Worm (Caenorhabditis elegans) whole organism, L3 larva: Measurements from ENCODE around the gene nas-15.

Experiments used
- R02D3.7 ChIP-seq: fragments of 150-350 bp; optimal IDR thresholded peaks from 2 replicates; lab custom pipeline; 2014; ENCODE audit warnings: missing biosample characterization, missing genetic modification characterization
- ZK546.5 ChIP-seq: sonication (generic microtip); optimal IDR thresholded peaks from 2 replicates; lab custom pipeline; 2017; ENCODE audit warnings: missing biosample characterization, missing genetic modification characterization
- aly-2 ChIP-seq: fragments of 150-350 bp; optimal IDR thresholded peaks from 2 replicates; lab custom pipeline; 2014; ENCODE audit warnings: missing biosample characterization, missing genetic modification characterization
- ama-1 ChIP-seq: fragments of 150-350 bp; optimal IDR thresholded peaks from 2 replicates; lab custom pipeline; 2018
- ceh-16 ChIP-seq: sonication (generic microtip); optimal IDR thresholded peaks from 2 replicates; lab custom pipeline; 2017; ENCODE audit warnings: missing biosample characterization, missing genetic modification characterization
- ceh-82 ChIP-seq: fragments of 150-350 bp; optimal IDR thresholded peaks from 2 replicates; lab custom pipeline; 2014; ENCODE audit warnings: missing biosample characterization, missing genetic modification characterization
- ceh-9 ChIP-seq: sonication (generic microtip); optimal IDR thresholded peaks from 2 replicates; lab custom pipeline; 2018; ENCODE audit warnings: missing biosample characterization, missing genetic modification characterization
- daf-12 ChIP-seq: fragments of 150-350 bp; optimal IDR thresholded peaks from 2 replicates; lab custom pipeline; 2014; ENCODE audit warnings: missing biosample characterization, missing genetic modification reagents, missing genetic modification characterization
- egl-27 ChIP-seq: sonication (generic microtip); optimal IDR thresholded peaks from 4 replicates; lab custom pipeline; 2017; ENCODE audit warnings: missing biosample characterization, missing genetic modification reagents, missing genetic modification characterization
- egl-5 ChIP-seq: fragments of 150-350 bp; optimal IDR thresholded peaks from 2 replicates; lab custom pipeline; 2017; ENCODE audit warnings: missing biosample characterization, missing genetic modification reagents, missing genetic modification characterization, inconsistent platforms
- elt-1 ChIP-seq: fragments of 150-350 bp; optimal IDR thresholded peaks from 2 replicates; lab custom pipeline; 2014; ENCODE audit warnings: missing biosample characterization, missing genetic modification characterization
- elt-2 ChIP-seq: sonication (generic microtip); optimal IDR thresholded peaks from 2 replicates; lab custom pipeline; 2016; ENCODE audit warnings: missing genetic modification reagents, mild to moderate bottlenecking, missing genetic modification characterization, missing compliant biosample characterization
- elt-3 ChIP-seq, 3 experiments: fragments of 150-350 bp in 1 of 3; sonication (generic microtip) in 2 of 3; optimal IDR thresholded peaks; 2 replicates in 2 of 3; 4 replicates in 1 of 3; lab custom pipeline; 2014 to 2017; ENCODE audit warnings: missing biosample characterization in 3 of 3, missing genetic modification characterization in 3 of 3
- fkh-10 ChIP-seq: sonication (generic microtip); optimal IDR thresholded peaks from 2 replicates; lab custom pipeline; 2017; ENCODE audit warnings: missing biosample characterization, missing genetic modification reagents, missing genetic modification characterization
- fkh-2 ChIP-seq: fragments of 150-350 bp; optimal IDR thresholded peaks from 2 replicates; lab custom pipeline; 2014; ENCODE audit warnings: missing biosample characterization, missing genetic modification reagents, missing genetic modification characterization
- lin-15B ChIP-seq: fragments of 150-350 bp; optimal IDR thresholded peaks from 2 replicates; lab custom pipeline; 2014; ENCODE audit warnings: missing biosample characterization, missing genetic modification characterization
- lsy-12 ChIP-seq: sonication (generic microtip); optimal IDR thresholded peaks from 2 replicates; lab custom pipeline; 2016; ENCODE audit warnings: mild to moderate bottlenecking, missing genetic modification characterization, missing compliant biosample characterization
- mdl-1 ChIP-seq: fragments of 150-350 bp; optimal IDR thresholded peaks from 2 replicates; lab custom pipeline; 2014; ENCODE audit warnings: missing biosample characterization, missing genetic modification characterization
- mml-1 ChIP-seq: fragments of 150-350 bp; sonication (generic microtip); optimal IDR thresholded peaks from 3 replicates; lab custom pipeline; 2014; ENCODE audit warnings: missing biosample characterization, missing genetic modification characterization
- nhr-11 ChIP-seq: fragments of 150-350 bp; optimal IDR thresholded peaks from 2 replicates; lab custom pipeline; 2014; ENCODE audit warnings: missing biosample characterization, missing genetic modification characterization
- nhr-12 ChIP-seq: fragments of 150-350 bp; optimal IDR thresholded peaks from 2 replicates; lab custom pipeline; 2014; ENCODE audit warnings: missing biosample characterization, missing genetic modification characterization
- nhr-23 ChIP-seq: fragments of 150-350 bp; optimal IDR thresholded peaks from 2 replicates; lab custom pipeline; 2014; ENCODE audit warnings: missing biosample characterization, missing genetic modification reagents, missing genetic modification characterization
- nhr-25 ChIP-seq: sonication (generic microtip); optimal IDR thresholded peaks from 2 replicates; lab custom pipeline; 2017; ENCODE audit warnings: missing biosample characterization, missing genetic modification characterization
- nhr-28 ChIP-seq: fragments of 150-350 bp; optimal IDR thresholded peaks from 2 replicates; lab custom pipeline; 2014; ENCODE audit warnings: missing biosample characterization, missing genetic modification characterization
- nhr-67 ChIP-seq: fragments of 150-350 bp; optimal IDR thresholded peaks from 2 replicates; lab custom pipeline; 2014; ENCODE audit warnings: missing biosample characterization, missing genetic modification characterization
- pha-4 ChIP-seq: fragments of 150-350 bp; optimal IDR thresholded peaks from 2 replicates; lab custom pipeline; 2014; ENCODE audit warnings: missing biosample characterization, missing genetic modification reagents, missing genetic modification characterization
- sea-2 ChIP-seq: fragments of 150-350 bp; sonication (generic microtip); optimal IDR thresholded peaks from 4 replicates; lab custom pipeline; 2014; ENCODE audit warnings: missing biosample characterization, missing genetic modification reagents, missing genetic modification characterization
- skn-1 ChIP-seq: fragments of 150-350 bp; optimal IDR thresholded peaks from 2 replicates; lab custom pipeline; 2014; ENCODE audit warnings: missing biosample characterization, missing genetic modification characterization
- snpc-4 ChIP-seq: fragments of 150-350 bp; optimal IDR thresholded peaks from 2 replicates; lab custom pipeline; 2014; ENCODE audit warnings: missing biosample characterization, missing genetic modification characterization
- tbx-2 ChIP-seq: sonication (generic microtip); optimal IDR thresholded peaks from 2 replicates; lab custom pipeline; 2016; ENCODE audit warnings: mild to moderate bottlenecking, missing genetic modification characterization, missing compliant biosample characterization
- unc-62 ChIP-seq: fragments of 150-350 bp; sonication (generic microtip); optimal IDR thresholded peaks from 4 replicates; lab custom pipeline; 2014; ENCODE audit warnings: missing biosample characterization, missing genetic modification reagents, missing genetic modification characterization
- ztf-11 ChIP-seq: fragments of 150-350 bp; optimal IDR thresholded peaks from 2 replicates; lab custom pipeline; 2014; ENCODE audit warnings: missing biosample characterization, missing genetic modification characterization
- ztf-4 ChIP-seq: fragments of 150-350 bp; optimal IDR thresholded peaks from 2 replicates; lab custom pipeline; 2014; ENCODE audit warnings: missing biosample characterization, missing genetic modification characterization

Gene nas-15

DNA sequence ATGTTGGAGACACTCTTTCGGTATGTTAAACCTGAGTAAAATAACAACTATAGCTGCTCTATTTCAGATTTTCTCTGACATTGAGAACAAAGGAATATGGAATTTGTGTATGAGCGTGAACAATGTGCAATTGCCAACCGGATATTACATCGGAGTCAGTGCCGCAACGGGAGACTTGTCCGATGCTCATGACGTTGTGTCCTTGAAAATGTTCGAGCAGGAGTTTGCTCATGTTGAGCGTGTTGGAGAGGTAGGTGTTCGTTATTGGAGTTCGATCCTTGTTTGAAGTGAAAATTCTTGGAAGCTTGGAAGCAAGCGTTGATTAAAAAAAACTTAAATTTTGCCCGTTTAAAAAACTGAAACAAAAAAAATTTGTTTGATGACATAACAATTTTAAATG is 8.0 kb upstream of the nas-15 start:
- no peak for TF ChIP-seq aly-2 (tag; lab: Kevin White, UChicago)
- TF ChIP-seq pha-4 (tag; lab: Kevin White, UChicago), result no peak
- TF ChIP-seq, all 47 proteins: peak for 0

DNA sequence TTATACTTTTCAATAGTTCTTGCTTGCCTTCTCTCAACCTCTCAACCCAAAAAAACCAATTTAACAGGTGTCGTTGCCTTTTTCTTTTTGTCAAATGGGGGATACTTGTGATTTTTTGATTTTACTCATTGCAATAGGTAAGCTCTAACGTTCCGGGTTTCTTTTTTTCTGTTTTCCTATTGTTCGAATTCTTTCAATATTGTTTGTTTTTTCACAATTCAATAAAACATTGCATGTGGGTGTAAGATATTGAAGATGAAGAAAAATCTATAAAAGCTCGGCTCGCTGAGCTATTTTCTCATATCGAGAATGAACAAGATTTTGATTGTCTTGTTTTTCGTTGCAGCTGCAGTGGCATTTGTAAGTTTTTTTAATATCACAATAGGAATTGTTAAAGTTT is 7.0 kb upstream of the nas-15 start, which contains the start of gene T04G9.7:
TSS of gene T04G9.7 (plus strand) at position 301 of the 400 bp plus-strand sequence.
- no peak for TF ChIP-seq ama-1 (lab: Kevin White, UChicago)
- TF ChIP-seq egl-27 (tag; lab: Kevin White, UChicago), result no peak
- TF ChIP-seq R02D3.7, result no peak
- TF ChIP-seq lsy-12 (tag; lab: Kevin White, UChicago), result no peak
- TF ChIP-seq nhr-25 (tag; lab: Kevin White, UChicago), result no peak
- TF ChIP-seq unc-62 (GFP tag; lab: Kevin White, UChicago), result no peak
- no peak for TF ChIP-seq pha-4 (tag; lab: Kevin White, UChicago)
- no peak for TF ChIP-seq ztf-11 (tag; lab: Kevin White, UChicago)
- TF ChIP-seq nhr-12, result no peak
- TF ChIP-seq ceh-9 (tag; lab: Kevin White, UChicago), result no peak
- TF ChIP-seq tbx-2 (tag; lab: Kevin White, UChicago), result no peak
- TF ChIP-seq sea-2 (GFP tag; lab: Kevin White, UChicago), result no peak
- TF ChIP-seq ceh-16 (tag; lab: Kevin White, UChicago), result no peak
- TF ChIP-seq aly-2 (tag; lab: Kevin White, UChicago), result no peak
- no peak for TF ChIP-seq skn-1 (tag; lab: Kevin White, UChicago)
- TF ChIP-seq nhr-28 (tag; lab: Kevin White, UChicago), result no peak
- TF ChIP-seq elt-3 (tag; optimal IDR thresholded peaks at IDR 0.05; lab: Kevin White, UChicago), result no peak
- TF ChIP-seq ZK546.5 (tag; lab: Kevin White, UChicago), result no peak

DNA sequence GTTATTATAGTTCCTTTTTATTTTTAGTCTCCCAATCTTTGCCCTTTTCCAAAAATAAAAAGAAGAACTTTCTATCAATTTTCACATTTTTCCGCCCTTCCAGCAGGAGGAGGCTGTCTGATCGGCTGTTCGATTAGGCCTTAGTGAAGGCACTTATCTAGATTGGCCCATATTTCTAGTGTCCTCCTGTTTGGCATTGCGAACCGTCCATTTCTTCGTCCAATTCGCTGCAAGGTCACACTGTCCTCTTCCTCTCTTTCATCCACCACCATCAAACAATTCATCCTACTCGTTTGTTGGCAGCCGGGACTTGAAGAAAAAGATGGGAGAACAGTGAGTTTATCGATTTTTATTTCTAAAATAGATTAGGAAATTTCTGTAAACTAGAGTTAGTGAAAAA is 5.3 kb upstream of the nas-15 start, which contains the start of gene T04G9.4:
TSS of gene T04G9.4 (plus strand) at position 293 of the 400 bp plus-strand sequence.
- TF ChIP-seq R02D3.7 (no peak), egl-5 (tag; lab: Kevin White, UChicago) (no peak), elt-3 (tag; optimal IDR thresholded peaks at IDR 0.05; lab: Kevin White, UChicago) (no peak), nhr-28 (tag; lab: Kevin White, UChicago) (no peak), nhr-67 (tag; lab: Kevin White, UChicago) (no peak), elt-1 (tag; lab: Kevin White, UChicago) (peak; percentile 26), nhr-25 (tag; lab: Kevin White, UChicago) (peak; percentile 75), lin-15B (tag; lab: Kevin White, UChicago) (no peak), nhr-23 (tag; lab: Kevin White, UChicago) (peak; percentile 24), mdl-1 (tag; lab: Kevin White, UChicago) (no peak)

DNA sequence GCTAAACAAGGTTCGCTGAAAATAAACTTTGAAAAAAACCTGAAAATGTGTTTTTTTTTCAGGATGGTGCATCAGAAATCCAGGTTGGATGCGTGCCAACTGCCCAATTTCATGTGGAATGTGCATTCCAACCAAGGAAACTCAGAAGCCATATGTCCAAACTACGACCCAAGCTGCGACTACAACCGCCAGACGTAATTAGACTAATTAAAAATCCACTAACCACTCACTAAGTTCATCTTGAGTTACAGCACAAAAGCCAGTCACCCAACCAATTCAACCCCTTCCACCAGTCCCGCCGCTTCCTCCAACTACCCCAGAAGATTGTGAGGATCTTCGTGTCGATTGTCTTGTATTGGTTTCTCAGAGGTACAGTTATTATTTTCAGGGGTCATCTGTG is 1.7 kb downstream of the nas-15 start:
- TF ChIP-seq fkh-10, result no peak
- no peak for TF ChIP-seq ztf-4 (tag; lab: Kevin White, UChicago)
- no peak for TF ChIP-seq fkh-2 (tag; lab: Kevin White, UChicago)
- TF ChIP-seq nhr-11 (tag; lab: Kevin White, UChicago), result no peak
- TF ChIP-seq ZK546.5 (tag; lab: Kevin White, UChicago), result no peak

DNA sequence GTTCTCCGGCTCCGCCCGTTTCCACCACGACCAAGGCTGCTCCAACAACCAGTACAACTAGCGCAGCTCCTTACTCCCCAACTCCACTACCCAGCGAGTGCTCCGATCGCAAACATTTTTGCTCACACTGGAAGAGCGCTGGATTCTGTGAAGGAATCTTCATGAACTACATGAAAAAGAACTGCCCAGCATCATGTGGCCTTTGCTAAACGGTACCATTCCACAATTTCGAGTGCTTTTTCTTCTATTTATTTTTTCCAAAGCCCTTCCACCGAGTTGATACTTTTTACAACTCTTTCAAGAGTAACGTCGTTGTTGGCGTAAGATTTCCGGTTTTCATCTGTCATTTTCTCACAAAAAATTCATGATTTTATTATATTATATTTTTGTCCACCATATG is 2.5 kb downstream of the nas-15 start:
- TF ChIP-seq elt-3 (tag; optimal IDR thresholded peaks at IDR 0.05; lab: Kevin White, UChicago), result no peak
- TF ChIP-seq lin-15B (tag; lab: Kevin White, UChicago), result no peak
- TF ChIP-seq elt-2, result no peak
- no peak for TF ChIP-seq snpc-4
- no peak for TF ChIP-seq ztf-4 (tag; lab: Kevin White, UChicago)
- no peak for TF ChIP-seq aly-2 (tag; lab: Kevin White, UChicago)
- TF ChIP-seq ztf-11 (tag; lab: Kevin White, UChicago), result no peak
- TF ChIP-seq fkh-10, result no peak
- no peak for TF ChIP-seq ceh-82 (tag; lab: Kevin White, UChicago)
- TF ChIP-seq mml-1 (tag; lab: Kevin White, UChicago), result no peak
- no peak for TF ChIP-seq daf-12
- TF ChIP-seq skn-1 (tag; lab: Kevin White, UChicago), result no peak
- no peak for TF ChIP-seq pha-4 (tag; lab: Kevin White, UChicago)
